Fruit fly (Drosophila melanogaster) whole organism, prepupa: ENCODE data around the gene na.
"Not testable (repeated sequence)": the region's sequence is repeated elsewhere in the genome, so short reads cannot be mapped to it uniquely, and the experiment has no call there.

Experiments used
- CG11294 ChIP-seq: fragments of 200-800 bp; sonication (Bioruptor generic); IDR thresholded peaks from 2 replicates; pipeline ENCODE4 v1.3.6; 2022; ENCODE audit warnings: missing biosample characterization, missing genetic modification characterization
- CG15336 ChIP-seq: fragments of 200-800 bp; sonication (Bioruptor generic); IDR thresholded peaks from 2 replicates; pipeline ENCODE4 v1.3.6; 2022; ENCODE audit warnings: missing biosample characterization, missing genetic modification characterization
- CG16779 ChIP-seq: fragments of 200-800 bp; sonication (Bioruptor generic); optimal IDR thresholded peaks from 3 replicates; lab custom pipeline; 2017; ENCODE audit warnings: missing biosample characterization, mild to moderate bottlenecking, missing genetic modification characterization
- CG32006 ChIP-seq: fragments of 200-800 bp; sonication (Bioruptor generic); optimal IDR thresholded peaks from 3 replicates; lab custom pipeline; 2017; ENCODE audit warnings: missing biosample characterization, mild to moderate bottlenecking, missing genetic modification characterization
- CG34406 ChIP-seq: fragments of 200-800 bp; sonication (Bioruptor generic); optimal IDR thresholded peaks from 3 replicates; lab custom pipeline; 2016; ENCODE audit warnings: missing biosample characterization, missing genetic modification characterization
- CG3919 ChIP-seq: fragments of 200-800 bp; sonication (Bioruptor generic); optimal IDR thresholded peaks from 3 replicates; lab custom pipeline; 2016; ENCODE audit warnings: missing biosample characterization, missing genetic modification characterization
- CG6854 ChIP-seq: fragments of 200-800 bp; sonication (Bioruptor generic); optimal IDR thresholded peaks from 2 replicates; lab custom pipeline; 2017; ENCODE audit warnings: missing biosample characterization, mild to moderate bottlenecking, missing genetic modification characterization
- Eip75B ChIP-seq: fragments of 200-800 bp; sonication (Bioruptor generic); optimal IDR thresholded peaks from 3 replicates; lab custom pipeline; 2016; ENCODE audit warnings: missing biosample characterization, missing genetic modification characterization
- Hr39 ChIP-seq: fragments of 200-800 bp; sonication (Bioruptor generic); optimal IDR thresholded peaks from 2 replicates; lab custom pipeline; 2016; ENCODE audit warnings: missing biosample characterization, missing genetic modification characterization
- Sox102F ChIP-seq: fragments of 200-800 bp; sonication (Bioruptor generic); optimal IDR thresholded peaks from 2 replicates; lab custom pipeline; 2016; ENCODE audit warnings: missing biosample characterization, mild to moderate bottlenecking, missing genetic modification characterization
- ss ChIP-seq, 2 experiments: fragments of 200-800 bp; sonication (Bioruptor generic); optimal IDR thresholded peaks; 2 replicates in 1 of 2; 3 replicates in 1 of 2; lab custom pipeline; 2017 to 2018; ENCODE audit warnings: mild to moderate bottlenecking in 2 of 2, missing biosample characterization in 2 of 2, missing genetic modification characterization in 2 of 2, moderate library complexity in 1 of 2
- svp ChIP-seq: fragments of 200-800 bp; sonication (Bioruptor generic); peaks from one replicate; lab custom pipeline; 2016; ENCODE audit warnings: missing biosample characterization, missing genetic modification characterization
- topi ChIP-seq: fragments of 200-800 bp; sonication (Bioruptor generic); optimal IDR thresholded peaks from 3 replicates; lab custom pipeline; 2016; ENCODE audit warnings: missing biosample characterization, missing genetic modification characterization

DNA sequence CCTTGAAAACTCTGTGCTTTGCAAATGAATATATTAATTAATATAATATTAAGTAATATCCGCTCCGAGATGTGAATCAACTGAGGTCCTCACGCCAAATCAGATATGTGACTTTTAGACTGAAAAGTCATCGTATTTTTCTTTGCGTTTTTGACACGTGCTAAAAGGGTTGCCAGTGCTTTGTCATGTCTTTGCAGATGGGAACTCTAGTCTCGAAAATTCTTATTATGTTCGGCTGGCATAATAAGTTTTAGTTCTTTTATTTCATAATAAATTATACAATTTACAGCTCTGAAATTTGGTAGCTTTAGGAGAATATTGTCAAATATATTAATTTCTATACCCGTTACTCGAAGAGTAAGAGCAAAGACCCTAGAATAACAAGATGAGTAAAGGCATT lies 50.9 kb downstream of the na start, which contains the start of gene betaNACtes6:
- TF ChIP-seq CG34406 (GFP tag; lab: Kevin White, UChicago); CG3919 (GFP tag; lab: Kevin White, UChicago); Eip75B (GFP tag; lab: Kevin White, UChicago); CG15336 (GFP tag; lab: Robert Waterston, UW); svp (GFP tag; lab: Kevin White, UChicago); CG32006 (GFP tag; lab: Kevin White, UChicago); ss (GFP tag; optimal IDR thresholded peaks at IDR 0.05; lab: Kevin White, UChicago); CG16779 (tag; lab: Kevin White, UChicago); Hr39 (GFP tag; lab: Kevin White, UChicago); Sox102F (GFP tag; lab: Kevin White, UChicago); topi (GFP tag; lab: Kevin White, UChicago); CG11294 (GFP tag; lab: Robert Waterston, UW); CG6854: not testable (repeated sequence)
